Worm (Caenorhabditis elegans) whole organism, L2 larva: ENCODE results near the gene nas-20.

ENCODE experiments used
- F13H6.1 ChIP-seq: sonication (generic microtip); optimal IDR thresholded peaks from 2 replicates; lab custom pipeline; 2016; ENCODE audit warnings: missing genetic modification characterization, missing compliant biosample characterization
- R02D3.7 ChIP-seq: fragments of 150-350 bp; optimal IDR thresholded peaks from 2 replicates; lab custom pipeline; 2014; ENCODE audit warnings: missing biosample characterization, missing genetic modification characterization
- Y55F3AM.14 ChIP-seq: fragments of 200-800 bp; sonication (Bioruptor generic); optimal IDR thresholded peaks from 2 replicates; lab custom pipeline; 2018; ENCODE audit warnings: mild to moderate bottlenecking, missing genetic modification characterization, missing compliant biosample characterization
- ZK546.5 ChIP-seq: sonication (generic microtip); optimal IDR thresholded peaks from 2 replicates; lab custom pipeline; 2017; ENCODE audit warnings: missing biosample characterization, missing genetic modification characterization
- alr-1 ChIP-seq: fragments of 150-350 bp; optimal IDR thresholded peaks from 2 replicates; lab custom pipeline; 2014; ENCODE audit warnings: missing biosample characterization, missing genetic modification characterization
- ama-1 ChIP-seq: fragments of 150-350 bp; optimal IDR thresholded peaks from 2 replicates; lab custom pipeline; 2018; ENCODE audit warnings: inconsistent platforms
- blmp-1 ChIP-seq: sonication (generic microtip); optimal IDR thresholded peaks from 2 replicates; lab custom pipeline; 2017; ENCODE audit warnings: missing genetic modification characterization, mild to moderate bottlenecking, missing compliant biosample characterization, antibody characterized with exemption, moderate library complexity; ENCODE audit not compliant: insufficient read depth
- ceh-16 ChIP-seq: fragments of 150-350 bp; optimal IDR thresholded peaks from 2 replicates; lab custom pipeline; 2014; ENCODE audit warnings: missing biosample characterization, missing genetic modification characterization
- ceh-82 ChIP-seq: fragments of 150-350 bp; optimal IDR thresholded peaks from 2 replicates; lab custom pipeline; 2014; ENCODE audit warnings: missing biosample characterization, missing genetic modification characterization
- egl-27 ChIP-seq: sonication (generic microtip); optimal IDR thresholded peaks from 3 replicates; lab custom pipeline; 2017; ENCODE audit warnings: missing biosample characterization, missing genetic modification reagents, missing genetic modification characterization
- elt-1 ChIP-seq: fragments of 150-350 bp; optimal IDR thresholded peaks from 2 replicates; lab custom pipeline; 2014; ENCODE audit warnings: missing biosample characterization, missing genetic modification characterization
- elt-3 ChIP-seq: sonication (generic microtip); optimal IDR thresholded peaks from 2 replicates; lab custom pipeline; 2017; ENCODE audit warnings: missing biosample characterization, missing genetic modification characterization
- fos-1 ChIP-seq: fragments of 150-350 bp; optimal IDR thresholded peaks from 2 replicates; lab custom pipeline; 2014; ENCODE audit warnings: missing biosample characterization, missing genetic modification characterization
- gmeb-1 ChIP-seq: fragments of 150-350 bp; optimal IDR thresholded peaks from 2 replicates; lab custom pipeline; 2014; ENCODE audit warnings: missing biosample characterization, missing genetic modification characterization
- lin-39 ChIP-seq: fragments of 150-350 bp; optimal IDR thresholded peaks from 2 replicates; lab custom pipeline; 2014; ENCODE audit warnings: missing biosample characterization, missing genetic modification reagents, missing genetic modification characterization
- mab-5 ChIP-seq: fragments of 150-350 bp; optimal IDR thresholded peaks from 2 replicates; lab custom pipeline; 2014; ENCODE audit warnings: missing biosample characterization, missing genetic modification characterization
- mbf-1 ChIP-seq: sonication (generic microtip); optimal IDR thresholded peaks from 2 replicates; lab custom pipeline; 2017; ENCODE audit warnings: missing biosample characterization, missing genetic modification characterization
- mdl-1 ChIP-seq, 2 experiments: fragments of 150-350 bp in 1 of 2; sonication (generic microtip) in 1 of 2; optimal IDR thresholded peaks; 2 replicates each; lab custom pipeline; 2017; ENCODE audit warnings: missing biosample characterization in 2 of 2, missing genetic modification characterization in 2 of 2
- nhr-10 ChIP-seq: sonication (generic microtip); optimal IDR thresholded peaks from 2 replicates; lab custom pipeline; 2017; ENCODE audit warnings: missing biosample characterization, missing genetic modification characterization
- nhr-11 ChIP-seq: fragments of 150-350 bp; optimal IDR thresholded peaks from 2 replicates; lab custom pipeline; 2014; ENCODE audit warnings: missing biosample characterization, missing genetic modification characterization
- nhr-129 ChIP-seq: fragments of 150-350 bp; optimal IDR thresholded peaks from 2 replicates; lab custom pipeline; 2014; ENCODE audit warnings: missing biosample characterization, missing genetic modification characterization
- nhr-237 ChIP-seq: fragments of 150-350 bp; optimal IDR thresholded peaks from 2 replicates; lab custom pipeline; 2014; ENCODE audit warnings: missing biosample characterization, missing genetic modification characterization
- nhr-77 ChIP-seq: fragments of 150-350 bp; optimal IDR thresholded peaks from 2 replicates; lab custom pipeline; 2014; ENCODE audit warnings: missing biosample characterization, missing genetic modification characterization
- peb-1 ChIP-seq: fragments of 150-350 bp; optimal IDR thresholded peaks from 2 replicates; lab custom pipeline; 2014; ENCODE audit warnings: missing biosample characterization, missing genetic modification characterization
- sem-4 ChIP-seq: fragments of 150-350 bp; optimal IDR thresholded peaks from 2 replicates; lab custom pipeline; 2014; ENCODE audit warnings: missing biosample characterization, missing genetic modification reagents, missing genetic modification characterization
- sma-3 ChIP-seq: sonication (generic microtip); optimal IDR thresholded peaks from 2 replicates; lab custom pipeline; 2016; ENCODE audit warnings: missing genetic modification reagents, missing genetic modification characterization, missing compliant biosample characterization
- sma-9 ChIP-seq, 2 experiments: fragments of 150-350 bp in 1 of 2; sonication (generic microtip) in 1 of 2; optimal IDR thresholded peaks; 2 replicates each; lab custom pipeline; 2014 to 2016; ENCODE audit warnings: missing genetic modification characterization in 2 of 2, mild to moderate bottlenecking in 1 of 2, missing biosample characterization in 1 of 2, missing compliant biosample characterization in 1 of 2, missing genetic modification reagents in 1 of 2, moderate library complexity in 1 of 2
- snpc-4 ChIP-seq: fragments of 150-350 bp; optimal IDR thresholded peaks from 2 replicates; lab custom pipeline; 2014; ENCODE audit warnings: missing biosample characterization, missing genetic modification characterization
- unc-55 ChIP-seq: fragments of 150-350 bp; sonication (generic microtip); optimal IDR thresholded peaks from 3 replicates; lab custom pipeline; 2014; ENCODE audit warnings: missing biosample characterization, missing genetic modification reagents, missing genetic modification characterization
- ztf-11 ChIP-seq: sonication (generic microtip); optimal IDR thresholded peaks from 2 replicates; lab custom pipeline; 2017; ENCODE audit warnings: missing biosample characterization, missing genetic modification characterization
- ztf-4 ChIP-seq: fragments of 150-350 bp; optimal IDR thresholded peaks from 2 replicates; lab custom pipeline; 2014; ENCODE audit warnings: missing biosample characterization, missing genetic modification characterization

nas-20 gene

ce11 chrV:11445375-11445774 is 26.7 kb downstream of the nas-20 start (continued):
- TF ChIP-seq sma-3 = no peak
- TF ChIP-seq alr-1 = no peak
- TF ChIP-seq ZK546.5 = no peak
- TF ChIP-seq elt-3 = no peak
- peak; percentile 23 for TF ChIP-seq sem-4 (tag; lab: Kevin White, UChicago)
- TF ChIP-seq ztf-11 (tag; lab: Kevin White, UChicago) = no peak
- no peak for TF ChIP-seq mbf-1 (tag; lab: Kevin White, UChicago)
- peak in 1 of 2 experiments; percentile 29 for TF ChIP-seq mdl-1 (tag; optimal IDR thresholded peaks at IDR 0.05; lab: Kevin White, UChicago)
- TF ChIP-seq, all 48 proteins: peak for 10

- peak; percentile 2 for TF ChIP-seq mab-5
- peak; percentile 7 for TF ChIP-seq sma-9 (GFP tag; optimal IDR thresholded peaks at IDR 0.05; lab: Kevin White, UChicago)
- no peak for TF ChIP-seq sma-9 (tag; optimal IDR thresholded peaks at IDR 0.05; lab: Kevin White, UChicago)
- TF ChIP-seq ceh-16 (tag; lab: Kevin White, UChicago) = no peak
Measured at ce11 chrV:11443503-11443902, 28.6 kb downstream of the nas-20 start, which contains the start of gene F57B7.2. TSS of gene F57B7.2 (minus strand) at chrV:11443603.

DNA sequence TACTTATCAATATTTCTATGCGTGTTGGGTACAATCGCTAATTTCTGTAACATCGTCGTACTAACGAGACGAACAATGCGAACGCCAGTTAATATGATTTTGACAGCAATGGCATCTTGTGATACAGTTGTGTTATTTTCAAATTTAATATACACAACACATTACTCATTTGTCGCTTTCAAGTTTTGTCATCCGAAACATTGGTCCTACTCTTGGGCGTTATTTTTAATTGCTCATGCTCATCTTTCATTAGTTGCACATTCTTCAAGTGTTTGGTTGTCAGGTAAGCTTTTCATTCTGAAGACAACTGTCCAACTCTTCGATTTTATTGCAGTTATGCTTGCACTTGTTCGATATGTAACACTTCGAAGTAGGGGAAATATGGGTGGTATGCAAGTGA is 32.9 kb downstream of the nas-20 start:
- TF ChIP-seq fos-1 (tag; lab: Kevin White, UChicago) = no peak

DNA sequence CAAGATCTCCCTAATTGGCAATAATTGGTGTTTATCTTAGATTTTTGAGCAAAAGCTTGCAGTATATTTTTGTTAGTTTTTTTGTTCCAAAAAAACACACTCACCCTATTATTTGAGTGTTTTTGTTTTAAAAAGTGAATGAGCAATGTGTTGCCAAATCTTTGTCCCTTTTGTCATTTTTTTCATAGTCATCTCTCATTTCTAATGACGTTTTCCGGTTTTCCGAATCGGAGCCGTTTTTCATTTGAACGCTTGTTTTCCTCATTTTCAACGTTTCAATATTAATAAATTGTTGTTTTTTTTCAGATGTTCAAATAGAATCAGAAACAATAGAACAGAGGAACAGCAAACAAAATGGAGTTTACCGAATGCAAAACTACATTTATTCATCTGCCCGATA is 33.6 kb downstream of the nas-20 start, which contains the start of gene dmsr-1:
Gene dmsr-1, plus strand, starts transcription at position 301 of the 400 bp plus-strand sequence.
- TF ChIP-seq unc-55 (GFP tag; lab: Kevin White, UChicago) (no peak), blmp-1 (tag; lab: Kevin White, UChicago) (no peak), R02D3.7 (no peak), mbf-1 (tag; lab: Kevin White, UChicago) (no peak), Y55F3AM.14 (GFP tag; lab: Kevin White, UChicago) (no peak), mab-5 (no peak), egl-27 (tag; lab: Kevin White, UChicago) (no peak), elt-3 (no peak), snpc-4 (no peak), sma-3 (no peak), ama-1 (lab: Kevin White, UChicago) (no peak), nhr-77 (tag; lab: Kevin White, UChicago) (no peak), nhr-11 (no peak), mdl-1 (tag; optimal IDR thresholded peaks at IDR 0.05; lab: Kevin White, UChicago) (no peak), nhr-129 (tag; lab: Kevin White, UChicago) (no peak), peb-1 (tag; lab: Kevin White, UChicago) (no peak), nhr-10 (no peak)

DNA sequence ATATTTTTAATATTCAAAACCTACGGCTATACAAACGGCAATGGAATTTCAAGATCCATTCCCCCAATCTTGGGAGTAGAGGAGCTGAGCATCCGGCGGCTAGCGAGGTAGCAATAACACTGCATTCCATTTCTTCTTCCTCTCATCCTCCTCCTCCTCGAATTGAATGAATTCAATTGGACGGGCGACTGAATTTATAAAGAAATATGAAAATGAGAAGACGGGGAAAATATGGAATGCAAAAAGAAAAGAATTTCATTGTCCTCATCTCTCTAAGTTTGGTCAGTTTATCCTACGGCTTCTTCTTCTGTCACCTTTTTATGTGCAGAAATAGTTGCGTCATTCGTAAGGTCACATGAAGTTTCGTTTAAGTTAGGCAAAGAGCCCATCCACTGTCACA is 35.7 kb downstream of the nas-20 start:
- TF ChIP-seq alr-1 = no peak
- TF ChIP-seq gmeb-1 = no peak
- no peak for TF ChIP-seq ZK546.5
- TF ChIP-seq ceh-82 (tag; lab: Kevin White, UChicago) = no peak
- no peak for TF ChIP-seq elt-1
- no peak for TF ChIP-seq lin-39
- no peak for TF ChIP-seq F13H6.1 (tag; lab: Kevin White, UChicago)
- TF ChIP-seq snpc-4 = no peak

DNA sequence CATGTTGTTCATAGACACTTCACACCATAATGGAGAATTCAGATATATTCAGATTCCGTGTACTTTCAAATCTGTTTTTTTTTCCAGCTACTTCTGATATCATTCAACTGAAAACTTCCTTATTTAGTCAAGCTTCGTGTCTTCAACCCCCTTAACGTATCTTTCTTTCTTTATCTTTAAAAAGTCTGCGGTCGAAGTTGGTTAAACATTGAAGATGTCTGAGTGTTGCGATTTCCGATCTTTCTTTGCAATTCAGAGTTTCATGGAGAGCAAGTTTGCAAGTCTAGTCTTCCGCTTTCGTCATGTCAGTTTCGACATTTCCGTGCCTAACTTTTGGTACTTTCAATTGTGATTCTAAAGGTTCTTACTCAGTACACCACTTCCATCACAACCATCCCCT is 36.9 kb downstream of the nas-20 start:
- no peak for TF ChIP-seq unc-55 (GFP tag; lab: Kevin White, UChicago)
- TF ChIP-seq ceh-16 (tag; lab: Kevin White, UChicago) = no peak
- TF ChIP-seq nhr-237 = no peak
- TF ChIP-seq, all 48 proteins: peak for 0

DNA sequence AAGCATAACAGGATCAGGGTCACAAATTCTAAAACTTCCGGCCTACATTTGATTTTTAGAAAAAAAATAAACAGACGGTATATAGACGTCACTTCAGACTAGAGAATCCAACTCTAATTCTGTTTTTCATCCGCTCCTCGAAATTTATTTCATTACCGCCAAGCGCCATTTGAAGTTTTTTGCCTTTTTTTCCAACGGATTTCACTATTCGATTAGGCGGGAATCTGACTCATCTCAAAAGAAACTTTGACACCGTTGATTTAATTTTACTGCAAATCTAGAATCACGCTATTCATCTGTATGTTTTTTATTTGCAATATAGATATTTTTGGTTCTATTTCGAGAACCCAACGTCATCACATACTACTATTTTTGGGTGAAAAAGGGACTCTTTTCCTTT is 41.3 kb downstream of the nas-20 start:
- TF ChIP-seq unc-55 (GFP tag; lab: Kevin White, UChicago) (no peak), ztf-4 (tag; lab: Kevin White, UChicago) (no peak), elt-1 (no peak)
